Worm (Caenorhabditis elegans): ENCODE measurements around the gene ntl-9.
"Not testable (repeated sequence)": the region's sequence is repeated elsewhere in the genome, so short reads cannot be mapped to it uniquely, and the experiment has no call there.

The ntl-9 gene

ce11 chrIII:4951210-4951609, 6.9 kb downstream of the ntl-9 start:
- TF ChIP-seq dao-5 (tag; optimal IDR thresholded peaks at IDR 0.05) (no peak), him-1 (tag; optimal IDR thresholded peaks at IDR 0.05) (no peak), W03F9.2 (tag; optimal IDR thresholded peaks at IDR 0.05) (no peak)

ce11 chrIII:4951824-4952223, 7.5 kb downstream of the ntl-9 start, which contains the start of gene flh-2:
Gene flh-2 (plus strand): TSS chrIII:4952124.
- TF ChIP-seq W03F9.2 (tag; optimal IDR thresholded peaks at IDR 0.05) (no peak), dao-5 (tag; optimal IDR thresholded peaks at IDR 0.05) (no peak), him-1 (tag; optimal IDR thresholded peaks at IDR 0.05) (no peak)

ce11 chrIII:4952970-4953369, 8.7 kb downstream of the ntl-9 start:
- TF ChIP-seq W03F9.2 (tag; optimal IDR thresholded peaks at IDR 0.05), result no peak
- no peak for TF ChIP-seq him-1 (tag; optimal IDR thresholded peaks at IDR 0.05)
- no peak for TF ChIP-seq dao-5 (tag; optimal IDR thresholded peaks at IDR 0.05)

- TF ChIP-seq dao-5 (tag; optimal IDR thresholded peaks at IDR 0.05) (no peak), W03F9.2 (tag; optimal IDR thresholded peaks at IDR 0.05) (no peak), him-1 (tag; optimal IDR thresholded peaks at IDR 0.05) (no peak)
These were observed 12.3 kb downstream of the ntl-9 start, which contains the start of gene C26E6.1 for ce11 chrIII:4956566-4956965. Gene C26E6.1 (plus strand): TSS chrIII:4956866.

- TF ChIP-seq him-1 (tag; optimal IDR thresholded peaks at IDR 0.05), result no peak
- TF ChIP-seq dao-5 (tag; optimal IDR thresholded peaks at IDR 0.05), result no peak
- no peak for TF ChIP-seq W03F9.2 (tag; optimal IDR thresholded peaks at IDR 0.05)
These were observed 15.9 kb downstream of the ntl-9 start, which contains the start of gene C27F2.4 for ce11 chrIII:4960204-4960603. Gene C27F2.4 (minus strand): TSS chrIII:4960304.

- TF ChIP-seq him-1 (tag; optimal IDR thresholded peaks at IDR 0.05), result no peak
- no peak for TF ChIP-seq dao-5 (tag; optimal IDR thresholded peaks at IDR 0.05)
- no peak for TF ChIP-seq W03F9.2 (tag; optimal IDR thresholded peaks at IDR 0.05)
These were observed 17.0 kb downstream of the ntl-9 start for ce11 chrIII:4961281-4961680.

ce11 chrIII:4962393-4962792, 18.1 kb downstream of the ntl-9 start, which contains the start of gene vps-22:
Gene vps-22 (minus strand): TSS chrIII:4962493.
- TF ChIP-seq W03F9.2 (tag; optimal IDR thresholded peaks at IDR 0.05) (no peak), him-1 (tag; optimal IDR thresholded peaks at IDR 0.05) (no peak), dao-5 (tag; optimal IDR thresholded peaks at IDR 0.05) (no peak)

- TF ChIP-seq him-1 (tag; optimal IDR thresholded peaks at IDR 0.05) (peak; percentile 85), W03F9.2 (tag; optimal IDR thresholded peaks at IDR 0.05) (peak; percentile 93), dao-5 (tag; optimal IDR thresholded peaks at IDR 0.05) (no peak)
These were observed 18.6 kb downstream of the ntl-9 start, which contains the start of gene C27F2.9 for ce11 chrIII:4962886-4963285. Gene C27F2.9 (minus strand): TSS chrIII:4963044.

ce11 chrIII:4965271-4965670, 21.0 kb downstream of the ntl-9 start, which contains the start of gene nca-2:
Gene nca-2 (plus strand): TSS chrIII:4965571.
- TF ChIP-seq W03F9.2 (tag; optimal IDR thresholded peaks at IDR 0.05), result no peak
- TF ChIP-seq him-1 (tag; optimal IDR thresholded peaks at IDR 0.05), result no peak
- TF ChIP-seq dao-5 (tag; optimal IDR thresholded peaks at IDR 0.05), result no peak

ce11 chrIII:4967236-4967635, 22.9 kb downstream of the ntl-9 start:
- no peak for TF ChIP-seq him-1 (tag; optimal IDR thresholded peaks at IDR 0.05)
- no peak for TF ChIP-seq dao-5 (tag; optimal IDR thresholded peaks at IDR 0.05)
- TF ChIP-seq W03F9.2 (tag; optimal IDR thresholded peaks at IDR 0.05), result no peak

ce11 chrIII:4968146-4968545, 23.8 kb downstream of the ntl-9 start:
- TF ChIP-seq him-1 (tag; optimal IDR thresholded peaks at IDR 0.05), result no peak
- no peak for TF ChIP-seq dao-5 (tag; optimal IDR thresholded peaks at IDR 0.05)
- TF ChIP-seq W03F9.2 (tag; optimal IDR thresholded peaks at IDR 0.05), result no peak

ce11 chrIII:4980367-4980766, 36.1 kb downstream of the ntl-9 start, which contains the start of gene C27F2.6:
Gene C27F2.6 (minus strand): TSS chrIII:4980467.
- TF ChIP-seq W03F9.2, dao-5, him-1 (tag; optimal IDR thresholded peaks at IDR 0.05): not testable (repeated sequence)

ce11 chrIII:4983961-4984360, 39.6 kb downstream of the ntl-9 start:
- no peak for TF ChIP-seq W03F9.2 (tag; optimal IDR thresholded peaks at IDR 0.05)
- no peak for TF ChIP-seq him-1 (tag; optimal IDR thresholded peaks at IDR 0.05)
- TF ChIP-seq dao-5 (tag; optimal IDR thresholded peaks at IDR 0.05), result no peak

- TF ChIP-seq dao-5 (tag; optimal IDR thresholded peaks at IDR 0.05) (no peak), W03F9.2 (tag; optimal IDR thresholded peaks at IDR 0.05) (no peak), him-1 (tag; optimal IDR thresholded peaks at IDR 0.05) (no peak)
These were observed 40.3 kb downstream of the ntl-9 start, which contains the start of gene C27F2.7 for ce11 chrIII:4984444-4985086. Gene C27F2.7 (minus strand): TSS chrIII:4984494.

All from whole organism, L4/young adult.